Fruit fly (Drosophila melanogaster): ENCODE measurements around the gene EndoA.
A peak's percentile ranks its signal among the peaks of the same experiment; 100 is the strongest.

Gene EndoA

dm6 chr3R:18914594-18915275, 8.3 kb downstream of the EndoA start, which contains the start of gene Xrp1 (continued):
- TF ChIP-seq gem (tag; optimal IDR thresholded peaks at IDR 0.05), result peak; percentile 10
- TF ChIP-seq Dfd (GFP tag; optimal IDR thresholded peaks at IDR 0.05), result no peak
- peak; percentile 58; the same call in 1 of the 3 replicates for TF ChIP-seq CG6175 (GFP tag; IDR thresholded peaks at IDR 0.05)
- no peak for TF ChIP-seq CG8290 (GFP tag; optimal IDR thresholded peaks at IDR 0.05)
- peak in 1 of 2 experiments; percentile 48 for TF ChIP-seq CG8290 (tag; optimal IDR thresholded peaks at IDR 0.05)
- TF ChIP-seq CG9215 (GFP tag; IDR thresholded peaks at IDR 0.05), result peak; percentile 25; the same call in 1 of the 2 replicates
- TF ChIP-seq slbo (GFP tag; IDR thresholded peaks at IDR 0.05), result peak; percentile 52
- 0 out of 2 replicates have a peak, but pooled peaks have one; percentile 26 for TF ChIP-seq NFAT (GFP tag; IDR thresholded peaks at IDR 0.05)
- 0 out of 3 replicates have a peak, but pooled peaks have one; percentile 8 for TF ChIP-seq z (GFP tag; IDR thresholded peaks at IDR 0.05)
- peak; percentile 43 for TF ChIP-seq CG32532 (GFP tag; IDR thresholded peaks at IDR 0.05)
- no peak for TF ChIP-seq CG11456 (GFP tag; IDR thresholded peaks at IDR 0.05)
- TF ChIP-seq ttk (GFP tag; IDR thresholded peaks at IDR 0.05), result 0 out of 2 replicates have a peak, but pooled peaks have one; percentile 10

- no peak for TF ChIP-seq Camta (GFP tag; optimal IDR thresholded peaks at IDR 0.05)
- no peak for TF ChIP-seq Trl (optimal IDR thresholded peaks at IDR 0.05)
- no peak for TF ChIP-seq Trl (GFP tag; optimal IDR thresholded peaks at IDR 0.05)
- no peak for TF ChIP-seq dimm (GFP tag; IDR thresholded peaks at IDR 0.05)
- TF ChIP-seq Ets65A (GFP tag), result peak; percentile 61
- peak; percentile 46 for TF ChIP-seq D19B (GFP tag; optimal IDR thresholded peaks at IDR 0.05)
- TF ChIP-seq sna (GFP tag; IDR thresholded peaks at IDR 0.05; ENCODE audit: partially characterized antibody), result 0 out of 2 replicates have a peak, but pooled peaks have one; percentile 20
- no peak for TF ChIP-seq CG12942 (GFP tag; optimal IDR thresholded peaks at IDR 0.05)
- TF ChIP-seq slp2 (GFP tag; optimal IDR thresholded peaks at IDR 0.05), result no peak
- TF ChIP-seq Med (GFP tag), result peak; percentile 35
- TF ChIP-seq CG2199 (GFP tag; IDR thresholded peaks at IDR 0.05), result peak; percentile 55; the same call in 1 of the 3 replicates
- no peak for TF ChIP-seq CG11695 (GFP tag; IDR thresholded peaks at IDR 0.05)
- TF ChIP-seq CG11504 (tag; optimal IDR thresholded peaks at IDR 0.05), result peak; percentile 99
- TF ChIP-seq croc (GFP tag; conservative IDR thresholded peaks at IDR 0.05), result no peak
- TF ChIP-seq CG4360 (GFP tag; IDR thresholded peaks at IDR 0.05), result no peak
- no peak for TF ChIP-seq CG18599 (GFP tag; optimal IDR thresholded peaks at IDR 0.05)
- peak in 1 of 3 experiments; percentile 53 for TF ChIP-seq Stat92E (GFP tag; optimal IDR thresholded peaks at IDR 0.05)
These were observed 9.3 kb downstream of the EndoA start for dm6 chr3R:18915644-18916194.

- TF ChIP-seq jing (GFP tag; optimal IDR thresholded peaks at IDR 0.05), result no peak
- TF ChIP-seq CG4730 (GFP tag; IDR thresholded peaks at IDR 0.05), result no peak
- TF ChIP-seq trh (GFP tag; optimal IDR thresholded peaks at IDR 0.05), result no peak
- peak; percentile 93; the same call in 3 of the 4 replicates for TF ChIP-seq chinmo (GFP tag; IDR thresholded peaks at IDR 0.05; ENCODE audit: partially characterized antibody)
- no peak for TF ChIP-seq CG31224 (GFP tag; IDR thresholded peaks at IDR 0.05)
- TF ChIP-seq klu (GFP tag; IDR thresholded peaks at IDR 0.05), result no peak
- no peak for TF ChIP-seq fu2 (GFP tag; optimal IDR thresholded peaks at IDR 0.05)
- no peak for TF ChIP-seq CG18764 (GFP tag; optimal IDR thresholded peaks at IDR 0.05)
- peak; percentile 25 for TF ChIP-seq Dek (tag; optimal IDR thresholded peaks at IDR 0.05)
- no peak for TF ChIP-seq zen2 (GFP tag; IDR thresholded peaks at IDR 0.05; ENCODE audit: partially characterized antibody)
- peak; percentile 21; the same call in 1 of the 2 replicates for TF ChIP-seq vvl (GFP tag; IDR thresholded peaks at IDR 0.05)
- TF ChIP-seq Sox102F (GFP tag; optimal IDR thresholded peaks at IDR 0.05), result no peak
- TF ChIP-seq Hey (tag; optimal IDR thresholded peaks at IDR 0.05), result peak; percentile 45
- TF ChIP-seq HmgZ (tag; optimal IDR thresholded peaks at IDR 0.05), result peak; percentile 51
- TF ChIP-seq hth (optimal IDR thresholded peaks at IDR 0.05), result no peak
- TF ChIP-seq ac (GFP tag; optimal IDR thresholded peaks at IDR 0.05), result no peak
- peak; percentile 46; the same call in 1 of the 2 replicates for TF ChIP-seq crol (GFP tag; IDR thresholded peaks at IDR 0.05)
- peak; percentile 86 for TF ChIP-seq CG10543 (GFP tag; optimal IDR thresholded peaks at IDR 0.05)
- no peak for TF ChIP-seq Hr78 (GFP tag; optimal IDR thresholded peaks at IDR 0.05)
- TF ChIP-seq BtbVII (GFP tag; optimal IDR thresholded peaks at IDR 0.05), result peak; percentile 27
These were observed 10.4 kb downstream of the EndoA start for dm6 chr3R:18916715-18917253.

Data from whole organism, embryonic.